Worm (Caenorhabditis elegans) whole organism, L4 larva: ENCODE results near the gene spe-49.

Source experiments
- mxl-2 ChIP-seq: fragments of 200-800 bp; sonication (Bioruptor generic); conservative IDR thresholded peaks from 2 replicates; pipeline ENCODE4 v1.3.6; 2022; ENCODE audit warnings: missing genetic modification reagents, missing genetic modification characterization, missing compliant biosample characterization
- zag-1 ChIP-seq: fragments of 150-350 bp; optimal IDR thresholded peaks from 2 replicates; lab custom pipeline; 2014; ENCODE audit warnings: missing biosample characterization, missing genetic modification characterization

DNA sequence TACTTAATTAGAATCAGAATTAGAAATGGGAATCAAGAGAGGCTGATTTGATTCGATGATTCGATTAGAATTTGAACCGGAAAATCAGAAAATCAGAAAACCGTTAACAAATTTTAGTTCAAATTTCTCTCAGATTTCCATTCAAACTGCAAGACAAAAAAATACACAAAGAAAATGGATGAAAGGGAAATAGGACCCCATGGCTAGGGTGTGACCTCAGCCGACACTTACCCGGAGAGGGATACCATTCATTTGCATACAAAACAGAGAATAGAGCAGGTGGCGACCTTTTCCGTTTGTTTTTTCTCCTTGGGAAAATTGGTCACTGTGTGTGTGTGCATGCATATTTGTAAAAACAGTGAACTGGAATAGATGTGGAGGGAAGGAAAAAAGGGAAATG is 47.2 kb upstream of the spe-49 start:
- TF ChIP-seq zag-1 (tag; lab: Kevin White, UChicago) (no peak), mxl-2 (no peak)
